Worm (Caenorhabditis elegans) whole organism, early embryonic: ENCODE results near the gene algn-2.

Source experiments
- ama-1 ChIP-seq: fragments of 150-350 bp; optimal IDR thresholded peaks from 2 replicates; lab custom pipeline; 2014
- flt-1 ChIP-seq: fragments of 200-800 bp; sonication (Bioruptor generic); IDR thresholded peaks from 2 replicates; pipeline ENCODE4 v1.3.6; 2022; ENCODE audit warnings: missing genetic modification characterization, missing compliant biosample characterization
- hnd-1 ChIP-seq: sonication (generic microtip); optimal IDR thresholded peaks from 2 replicates; lab custom pipeline; 2016; ENCODE audit warnings: missing genetic modification characterization, missing compliant biosample characterization
- pes-1 ChIP-seq: fragments of 200-800 bp; sonication (Bioruptor generic); IDR thresholded peaks from 2 replicates; pipeline ENCODE4 v1.3.6; 2022; ENCODE audit warnings: missing genetic modification reagents, missing genetic modification characterization, missing compliant biosample characterization
- sea-1 ChIP-seq: fragments of 200-800 bp; sonication (Bioruptor generic); conservative IDR thresholded peaks from 2 replicates; pipeline ENCODE4 v1.3.6; 2022; ENCODE audit warnings: missing genetic modification characterization, missing compliant biosample characterization
- tra-4 ChIP-seq: sonication (generic microtip); optimal IDR thresholded peaks from 2 replicates; lab custom pipeline; 2017; ENCODE audit warnings: missing genetic modification characterization, missing compliant biosample characterization

- no peak for TF ChIP-seq flt-1 (GFP tag; lab: Robert Waterston, UW)
- no peak for TF ChIP-seq sea-1 (GFP tag; lab: Robert Waterston, UW)
- TF ChIP-seq tra-4, result no peak
- no peak for TF ChIP-seq hnd-1 (tag; lab: Kevin White, UChicago)
- TF ChIP-seq pes-1, result no peak
- TF ChIP-seq ama-1 (lab: Kevin White, UChicago), result no peak
Measured at ce11 chrII:5338301-5338700, 36.8 kb upstream of the algn-2 start.
